Fruit fly (Drosophila melanogaster): ENCODE results near the gene CG15036.

- TF ChIP-seq Atf3 (GFP tag; optimal IDR thresholded peaks at IDR 0.05) (no peak), ttk (GFP tag; IDR thresholded peaks at IDR 0.05) (no peak), CG8478 (optimal IDR thresholded peaks at IDR 0.05) (no peak), Opbp (GFP tag; IDR thresholded peaks at IDR 0.05; ENCODE audit: partially characterized antibody) (no peak), hkb (optimal IDR thresholded peaks at IDR 0.05) (no peak), hkb (GFP tag; IDR thresholded peaks at IDR 0.05) (no peak)
Observed at dm6 chrX:7405697-7406096, 18.9 kb downstream of the CG15036 start, which contains the start of gene CG1677.
